Worm (Caenorhabditis elegans): ENCODE measurements around the gene Y39G8B.13.

DNA sequence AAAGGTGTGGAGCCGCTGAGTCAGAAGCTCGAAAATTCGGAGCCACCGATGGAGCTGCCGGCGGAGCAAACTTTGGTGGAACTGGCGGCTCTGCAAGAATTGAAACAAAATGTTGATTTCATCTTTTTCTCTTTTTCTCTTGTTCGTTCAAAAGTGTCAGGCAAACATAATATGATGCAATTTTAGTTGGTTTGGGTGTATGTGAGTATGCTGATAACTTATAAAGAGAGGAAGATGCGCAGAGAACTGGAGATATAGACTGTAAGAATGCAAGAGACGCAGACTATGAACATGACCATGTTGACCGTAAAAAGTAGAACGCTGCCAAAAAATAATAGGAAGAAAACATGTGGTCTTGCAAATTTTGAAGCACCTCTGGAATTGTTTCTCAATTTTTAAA is 28.8 kb downstream of the Y39G8B.13 start:
- TF ChIP-seq ztf-29 (GFP tag; IDR thresholded peaks at IDR 0.05), result no peak
- TF ChIP-seq tab-1 (GFP tag; IDR thresholded peaks at IDR 0.05), result no peak
